Worm (Caenorhabditis elegans): ENCODE results near the gene znf-622.

znf-622 gene

ce11 chrIII:6396381-6396780, 14.9 kb downstream of the znf-622 start:
- TF ChIP-seq elt-2 (tag; optimal IDR thresholded peaks at IDR 0.05) = peak; percentile 91
- no peak for TF ChIP-seq K09A11.1 (tag; optimal IDR thresholded peaks at IDR 0.05; ENCODE audit: insufficient read depth)

ce11 chrIII:6398124-6398523, 16.7 kb downstream of the znf-622 start:
- no peak for TF ChIP-seq npax-4 (tag; optimal IDR thresholded peaks at IDR 0.05)
- no peak for TF ChIP-seq ceh-2 (tag; optimal IDR thresholded peaks at IDR 0.05)
- no peak for TF ChIP-seq ceh-9 (tag; optimal IDR thresholded peaks at IDR 0.05)
- TF ChIP-seq ceh-30 (tag; optimal IDR thresholded peaks at IDR 0.05) = no peak
- TF ChIP-seq hlh-30 (tag; optimal IDR thresholded peaks at IDR 0.05; ENCODE audit: insufficient read depth) = no peak
- no peak for TF ChIP-seq hlh-13 (GFP tag; optimal IDR thresholded peaks at IDR 0.05)
- TF ChIP-seq pax-1 (tag; optimal IDR thresholded peaks at IDR 0.05) = no peak
- TF ChIP-seq pqm-1 (tag; optimal IDR thresholded peaks at IDR 0.05) = no peak
- TF ChIP-seq fkh-6 (tag; optimal IDR thresholded peaks at IDR 0.05) = no peak
- no peak for TF ChIP-seq tbx-7 (tag; optimal IDR thresholded peaks at IDR 0.05)

- TF ChIP-seq sox-2 (GFP tag; IDR thresholded peaks at IDR 0.05) (no peak), ref-2 (tag; optimal IDR thresholded peaks at IDR 0.05) (no peak), sdc-2 (tag; optimal IDR thresholded peaks at IDR 0.05) (no peak), tbx-7 (tag; optimal IDR thresholded peaks at IDR 0.05) (no peak), ceh-31 (tag; optimal IDR thresholded peaks at IDR 0.05) (no peak), rnt-1 (tag; optimal IDR thresholded peaks at IDR 0.05) (no peak), dve-1 (tag; optimal IDR thresholded peaks at IDR 0.05) (no peak), sox-4 (tag; optimal IDR thresholded peaks at IDR 0.05) (no peak), ahr-1 (tag; optimal IDR thresholded peaks at IDR 0.05) (no peak), ceh-6 (GFP tag; optimal IDR thresholded peaks at IDR 0.05) (no peak), Y22D7AL.16 (tag; optimal IDR thresholded peaks at IDR 0.05) (no peak), npax-4 (tag; optimal IDR thresholded peaks at IDR 0.05) (no peak), ceh-2 (tag; optimal IDR thresholded peaks at IDR 0.05) (no peak), dmd-4 (tag; optimal IDR thresholded peaks at IDR 0.05; ENCODE audit: borderline replicate concordance) (no peak), ceh-14 (tag; optimal IDR thresholded peaks at IDR 0.05) (no peak), eyg-1 (tag; optimal IDR thresholded peaks at IDR 0.05) (no peak), ama-1 (optimal IDR thresholded peaks at IDR 0.05) (no peak), elt-4 (tag; optimal IDR thresholded peaks at IDR 0.05) (no peak)
These were observed 18.0 kb downstream of the znf-622 start for ce11 chrIII:6399424-6399823.

ce11 chrIII:6402346-6402745, 20.9 kb downstream of the znf-622 start:
- TF ChIP-seq gmeb-2 (tag; optimal IDR thresholded peaks at IDR 0.05) (no peak), dve-1 (tag; optimal IDR thresholded peaks at IDR 0.05) (no peak), ceh-45 (GFP tag; IDR thresholded peaks at IDR 0.05) (no peak), tbx-7 (tag; optimal IDR thresholded peaks at IDR 0.05) (no peak), pha-2 (tag; optimal IDR thresholded peaks at IDR 0.05) (no peak), rnt-1 (tag; optimal IDR thresholded peaks at IDR 0.05) (peak; percentile 57), F13H6.1 (tag; optimal IDR thresholded peaks at IDR 0.05) (no peak), hlh-30 (tag; optimal IDR thresholded peaks at IDR 0.05; ENCODE audit: insufficient read depth) (no peak), pag-3 (tag; optimal IDR thresholded peaks at IDR 0.05; ENCODE audit: borderline replicate concordance) (no peak), Y22D7AL.16 (tag; optimal IDR thresholded peaks at IDR 0.05) (no peak), nhr-11 (tag; optimal IDR thresholded peaks at IDR 0.05) (no peak), nfya-1 (tag; optimal IDR thresholded peaks at IDR 0.05) (peak; percentile 15), sox-2 (GFP tag; IDR thresholded peaks at IDR 0.05) (no peak), K02D7.2 (tag; optimal IDR thresholded peaks at IDR 0.05) (no peak), pqm-1 (tag; optimal IDR thresholded peaks at IDR 0.05) (no peak), ceh-24 (tag; optimal IDR thresholded peaks at IDR 0.05) (no peak), tbx-2 (tag; optimal IDR thresholded peaks at IDR 0.05) (peak; percentile 23), pat-9 (tag; optimal IDR thresholded peaks at IDR 0.05) (no peak), hlh-8 (tag; optimal IDR thresholded peaks at IDR 0.05) (no peak), ceh-2 (tag; optimal IDR thresholded peaks at IDR 0.05) (no peak), ceh-18 (tag; optimal IDR thresholded peaks at IDR 0.05) (peak; percentile 76), syd-9 (tag; optimal IDR thresholded peaks at IDR 0.05) (no peak), elt-4 (tag; optimal IDR thresholded peaks at IDR 0.05) (no peak), hlh-15 (tag; optimal IDR thresholded peaks at IDR 0.05) (no peak), hlh-13 (GFP tag; optimal IDR thresholded peaks at IDR 0.05) (no peak), ceh-34 (tag; optimal IDR thresholded peaks at IDR 0.05) (no peak), ttx-3 (tag; optimal IDR thresholded peaks at IDR 0.05) (no peak), elt-2 (tag; optimal IDR thresholded peaks at IDR 0.05) (no peak), hlh-6 (tag; optimal IDR thresholded peaks at IDR 0.05) (no peak), zip-5 (tag; optimal IDR thresholded peaks at IDR 0.05) (no peak), fkh-6 (tag; optimal IDR thresholded peaks at IDR 0.05) (no peak), unc-55 (GFP tag; optimal IDR thresholded peaks at IDR 0.05) (peak; percentile 89), ref-2 (tag; optimal IDR thresholded peaks at IDR 0.05) (no peak)

Data from whole organism, late embryonic.